Fruit fly (Drosophila melanogaster) whole organism, pupa: ENCODE measurements around the gene CG10694.
A peak's percentile ranks its signal among the peaks of the same experiment; 100 is the strongest.

Experiments
- CG32121 ChIP-seq: fragments of 200-800 bp; sonication (Bioruptor generic); IDR thresholded peaks from 2 replicates; pipeline ENCODE4 v1.3.6; 2022; ENCODE audit warnings: missing biosample characterization, missing genetic modification characterization
- CG34367 ChIP-seq: fragments of 200-800 bp; sonication (Bioruptor generic); optimal IDR thresholded peaks from 2 replicates; lab custom pipeline; 2018; ENCODE audit warnings: missing biosample characterization, mild to moderate bottlenecking, missing genetic modification characterization
- D1 ChIP-seq: fragments of 200-800 bp; sonication (Bioruptor generic); optimal IDR thresholded peaks from 2 replicates; lab custom pipeline; 2018; ENCODE audit warnings: missing biosample characterization, mild to moderate bottlenecking, missing genetic modification characterization, moderate library complexity
- EcR ChIP-seq: fragments of 200-800 bp; sonication (Bioruptor generic); optimal IDR thresholded peaks from 3 replicates; lab custom pipeline; 2019; ENCODE audit warnings: missing biosample characterization, missing genetic modification characterization, mild to moderate bottlenecking, moderate library complexity, missing genetic modification reagents
- Pif1A ChIP-seq: fragments of 200-800 bp; sonication (Bioruptor generic); optimal IDR thresholded peaks from 3 replicates; lab custom pipeline; 2016; ENCODE audit warnings: missing biosample characterization, missing genetic modification characterization
- gl ChIP-seq: fragments of 200-800 bp; sonication (Bioruptor generic); optimal IDR thresholded peaks from 2 replicates; lab custom pipeline; 2018; ENCODE audit warnings: missing biosample characterization, mild to moderate bottlenecking, missing genetic modification characterization
- rn ChIP-seq: fragments of 200-800 bp; sonication (Bioruptor generic); IDR thresholded peaks from 2 replicates; pipeline ENCODE4 v1.3.6; 2022; ENCODE audit warnings: missing biosample characterization, missing genetic modification characterization

DNA sequence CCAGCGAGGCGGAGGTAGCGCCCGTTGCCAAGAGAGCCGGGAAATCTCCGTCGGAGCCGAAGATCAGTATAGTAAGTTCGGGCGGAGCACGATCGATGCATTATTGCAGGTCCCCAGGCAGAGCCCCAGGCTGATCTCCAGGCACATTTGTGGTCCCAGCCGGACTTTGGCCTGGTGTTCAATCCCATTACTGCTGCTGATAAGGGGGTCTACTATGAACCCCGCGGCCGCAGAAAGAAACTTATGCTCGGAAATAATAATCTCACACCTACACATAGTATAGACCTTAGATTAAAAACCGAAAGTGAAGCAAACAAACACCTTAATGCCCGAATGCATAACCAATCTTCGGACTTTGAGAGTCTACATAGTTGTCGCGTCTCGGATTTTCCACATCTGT, 9.8 kb downstream of the CG10694 start:
- TF ChIP-seq CG32121 (GFP tag; lab: Robert Waterston, UW) (peak; percentile 5; the same call in 1 of the 2 replicates), EcR (GFP tag; lab: Kevin White, UChicago) (no peak), Pif1A (GFP tag; lab: Kevin White, UChicago) (no peak), CG34367 (no peak), rn (GFP tag; lab: Robert Waterston, UW) (no peak), gl (peak; percentile 64), D1 (tag; lab: Kevin White, UChicago) (no peak)
